Worm (Caenorhabditis elegans) whole organism, L1 larva: ENCODE data around the gene Y50D4A.6.

Experiments used
- C04F5.9 ChIP-seq: sonication (generic microtip); optimal IDR thresholded peaks from 2 replicates; lab custom pipeline; 2016; ENCODE audit warnings: missing genetic modification characterization, missing compliant biosample characterization
- C16A3.4 ChIP-seq: fragments of 150-350 bp; optimal IDR thresholded peaks from 2 replicates; lab custom pipeline; 2014; ENCODE audit warnings: missing biosample characterization, missing genetic modification characterization
- F16B12.6 ChIP-seq: fragments of 150-350 bp; optimal IDR thresholded peaks from 2 replicates; lab custom pipeline; 2014; ENCODE audit warnings: missing biosample characterization, missing genetic modification characterization
- Y116A8C.19 ChIP-seq: sonication (generic microtip); optimal IDR thresholded peaks from 2 replicates; lab custom pipeline; 2016; ENCODE audit warnings: missing compliant biosample characterization, missing genetic modification characterization, borderline replicate concordance
- ama-1 ChIP-seq: fragments of 150-350 bp; optimal IDR thresholded peaks from 2 replicates; lab custom pipeline; 2014
- efl-3 ChIP-seq: fragments of 200-800 bp; sonication (Bioruptor generic); optimal IDR thresholded peaks from 2 replicates; lab custom pipeline; 2018; ENCODE audit warnings: mild to moderate bottlenecking, missing genetic modification characterization, missing compliant biosample characterization
- egl-13 ChIP-seq: sonication (generic microtip); optimal IDR thresholded peaks from 2 replicates; lab custom pipeline; 2016; ENCODE audit warnings: missing genotype, missing genetic modification reagents, missing genetic modification characterization, missing compliant biosample characterization
- ets-5 ChIP-seq: fragments of 200-800 bp; sonication (Bioruptor generic); IDR thresholded peaks from 2 replicates; pipeline ENCODE4 v1.3.6; 2022; ENCODE audit warnings: missing genetic modification characterization, missing compliant biosample characterization
- fkh-10 ChIP-seq: sonication (generic microtip); optimal IDR thresholded peaks from 2 replicates; lab custom pipeline; 2017; ENCODE audit warnings: missing biosample characterization, missing genetic modification reagents, missing genetic modification characterization
- fkh-8 ChIP-seq: sonication (generic microtip); optimal IDR thresholded peaks from 2 replicates; lab custom pipeline; 2016; ENCODE audit warnings: mild to moderate bottlenecking, missing genetic modification characterization, missing compliant biosample characterization
- fos-1 ChIP-seq: fragments of 150-350 bp; optimal IDR thresholded peaks from 2 replicates; lab custom pipeline; 2014; ENCODE audit warnings: missing biosample characterization, missing genetic modification characterization
- hlh-17 ChIP-seq: fragments of 200-800 bp; sonication (Bioruptor generic); optimal IDR thresholded peaks from 2 replicates; lab custom pipeline; 2018; ENCODE audit warnings: missing genetic modification characterization, mild to moderate bottlenecking, missing compliant biosample characterization, moderate library complexity, borderline replicate concordance
- hpl-2 ChIP-seq: fragments of 150-350 bp; optimal IDR thresholded peaks from 2 replicates; lab custom pipeline; 2014; ENCODE audit warnings: missing biosample characterization, missing genetic modification reagents, missing genetic modification characterization
- isw-1 ChIP-seq: fragments of 200-800 bp; sonication (Bioruptor generic); IDR thresholded peaks from 2 replicates; pipeline ENCODE4 v1.3.6; 2022; ENCODE audit warnings: missing genetic modification characterization, missing compliant biosample characterization
- lin-13 ChIP-seq: fragments of 150-350 bp; optimal IDR thresholded peaks from 2 replicates; lab custom pipeline; 2014; ENCODE audit warnings: missing biosample characterization, missing genetic modification reagents, missing genetic modification characterization
- lin-15B ChIP-seq: fragments of 150-350 bp; sonication (generic microtip); optimal IDR thresholded peaks from 3 replicates; lab custom pipeline; 2014; ENCODE audit warnings: missing biosample characterization, missing genetic modification characterization
- lin-35 ChIP-seq, 2 experiments: fragments of 150-350 bp; optimal IDR thresholded peaks; 2 replicates each; lab custom pipeline; 2014; ENCODE audit warnings: missing biosample characterization in 2 of 2, missing genetic modification characterization in 2 of 2, missing genetic modification reagents in 2 of 2
- lsy-2 ChIP-seq, 2 experiments: fragments of 150-350 bp; optimal IDR thresholded peaks; 2 replicates each; lab custom pipeline; 2014; ENCODE audit warnings: missing biosample characterization in 2 of 2, missing genetic modification characterization in 2 of 2
- mdl-1 ChIP-seq, 2 experiments: fragments of 150-350 bp; optimal IDR thresholded peaks; 2 replicates each; lab custom pipeline; 2014 to 2017; ENCODE audit warnings: missing biosample characterization in 2 of 2, missing genetic modification characterization in 2 of 2, inconsistent platforms in 1 of 2
- mef-2 ChIP-seq: fragments of 150-350 bp; optimal IDR thresholded peaks from 2 replicates; lab custom pipeline; 2014; ENCODE audit warnings: missing biosample characterization, missing genetic modification characterization
- mep-1 ChIP-seq: fragments of 150-350 bp; optimal IDR thresholded peaks from 2 replicates; lab custom pipeline; 2014; ENCODE audit warnings: missing biosample characterization, missing genetic modification characterization
- nhr-11 ChIP-seq: fragments of 150-350 bp; optimal IDR thresholded peaks from 2 replicates; lab custom pipeline; 2014; ENCODE audit warnings: missing biosample characterization, missing genetic modification characterization
- nhr-12 ChIP-seq: sonication (generic microtip); optimal IDR thresholded peaks from 2 replicates; lab custom pipeline; 2017; ENCODE audit warnings: missing biosample characterization, missing genetic modification characterization
- nhr-28 ChIP-seq: fragments of 150-350 bp; optimal IDR thresholded peaks from 2 replicates; lab custom pipeline; 2014; ENCODE audit warnings: missing biosample characterization, missing genetic modification characterization
- nhr-47 ChIP-seq: sonication (generic microtip); optimal IDR thresholded peaks from 2 replicates; lab custom pipeline; 2016; ENCODE audit warnings: mild to moderate bottlenecking, missing genetic modification characterization, moderate library complexity, missing compliant biosample characterization
- nhr-71 ChIP-seq: sonication (generic microtip); optimal IDR thresholded peaks from 2 replicates; lab custom pipeline; 2016; ENCODE audit warnings: mild to moderate bottlenecking, missing genetic modification characterization, moderate library complexity, missing compliant biosample characterization
- nhr-76 ChIP-seq: sonication (generic microtip); optimal IDR thresholded peaks from 2 replicates; lab custom pipeline; 2017; ENCODE audit warnings: missing biosample characterization, missing genetic modification characterization
- nhr-77 ChIP-seq: fragments of 150-350 bp; optimal IDR thresholded peaks from 2 replicates; lab custom pipeline; 2014; ENCODE audit warnings: missing biosample characterization, missing genetic modification characterization
- nhr-85 ChIP-seq: sonication (generic microtip); peaks from one replicate; lab custom pipeline; 2016; ENCODE audit warnings: missing genetic modification characterization, inconsistent platforms, missing compliant biosample characterization
- nhr-90 ChIP-seq: sonication (generic microtip); optimal IDR thresholded peaks from 2 replicates; lab custom pipeline; 2016; ENCODE audit warnings: mild to moderate bottlenecking, missing genetic modification characterization, missing compliant biosample characterization; ENCODE audit not compliant: poor library complexity
- pag-3 ChIP-seq: sonication (generic microtip); optimal IDR thresholded peaks from 2 replicates; lab custom pipeline; 2017; ENCODE audit warnings: missing genetic modification characterization, mild to moderate bottlenecking, missing compliant biosample characterization, antibody characterized with exemption, borderline replicate concordance; ENCODE audit not compliant: insufficient read depth
- pax-3 ChIP-seq: fragments of 200-800 bp; sonication (Bioruptor generic); optimal IDR thresholded peaks from 2 replicates; lab custom pipeline; 2018; ENCODE audit warnings: mild to moderate bottlenecking, missing genetic modification characterization, moderate library complexity, missing compliant biosample characterization
- pqm-1 ChIP-seq: sonication (generic microtip); optimal IDR thresholded peaks from 3 replicates; lab custom pipeline; 2017; ENCODE audit warnings: missing biosample characterization, missing genetic modification characterization
- skn-1 ChIP-seq: fragments of 150-350 bp; optimal IDR thresholded peaks from 2 replicates; lab custom pipeline; 2014; ENCODE audit warnings: missing biosample characterization, missing genetic modification characterization
- snpc-4 ChIP-seq: fragments of 150-350 bp; optimal IDR thresholded peaks from 2 replicates; lab custom pipeline; 2014; ENCODE audit warnings: missing biosample characterization, missing genetic modification characterization
- snu-23 ChIP-seq: sonication (generic microtip); optimal IDR thresholded peaks from 2 replicates; lab custom pipeline; 2016; ENCODE audit warnings: missing genetic modification characterization, missing compliant biosample characterization
- tlp-1 ChIP-seq: fragments of 150-350 bp; optimal IDR thresholded peaks from 2 replicates; lab custom pipeline; 2014; ENCODE audit warnings: missing biosample characterization, missing genetic modification characterization
- unc-30 ChIP-seq: sonication (generic microtip); optimal IDR thresholded peaks from 2 replicates; lab custom pipeline; 2017; ENCODE audit warnings: missing biosample characterization, missing genetic modification characterization
- unc-86 ChIP-seq: sonication (generic microtip); optimal IDR thresholded peaks from 2 replicates; lab custom pipeline; 2016; ENCODE audit warnings: missing genetic modification characterization, missing compliant biosample characterization
- unc-98 ChIP-seq: fragments of 200-800 bp; sonication (Bioruptor generic); IDR thresholded peaks from 2 replicates; pipeline ENCODE4 v1.3.6; 2022; ENCODE audit warnings: missing genetic modification characterization, missing compliant biosample characterization
- xbp-1 ChIP-seq: sonication (generic microtip); optimal IDR thresholded peaks from 2 replicates; lab custom pipeline; 2016; ENCODE audit warnings: missing genetic modification characterization, missing compliant biosample characterization
- zag-1 ChIP-seq: fragments of 150-350 bp; optimal IDR thresholded peaks from 2 replicates; lab custom pipeline; 2014; ENCODE audit warnings: missing biosample characterization, missing genetic modification characterization
- ztf-4 ChIP-seq: fragments of 150-350 bp; optimal IDR thresholded peaks from 2 replicates; lab custom pipeline; 2014; ENCODE audit warnings: missing biosample characterization, missing genetic modification characterization

Gene Y50D4A.6

ce11 chrV:1151324-1151742, 47.7 kb downstream of the Y50D4A.6 start (continued):
- peak; percentile 80 to 84 for TF ChIP-seq lin-35 (GFP tag; optimal IDR thresholded peaks at IDR 0.05; lab: Kevin White, UChicago)
- peak; percentile 93 for TF ChIP-seq lsy-2 (tag; optimal IDR thresholded peaks at IDR 0.05; lab: Kevin White, UChicago)
- TF ChIP-seq xbp-1 (tag; lab: Kevin White, UChicago): peak; percentile 98
- peak; percentile 82 for TF ChIP-seq efl-3 (GFP tag; lab: Kevin White, UChicago)
- TF ChIP-seq isw-1: peak; percentile 97
- peak; percentile 59 for TF ChIP-seq nhr-76 (tag; lab: Kevin White, UChicago)
- TF ChIP-seq lin-15B (tag; lab: Kevin White, UChicago): peak; percentile 87
- peak; percentile 93 for TF ChIP-seq fos-1 (tag; lab: Kevin White, UChicago)
- TF ChIP-seq pag-3: peak; percentile 11
- peak; percentile 97 for TF ChIP-seq nhr-11 (tag; lab: Kevin White, UChicago)
- peak; percentile 99 for TF ChIP-seq nhr-90 (tag; lab: Kevin White, UChicago)
- TF ChIP-seq tlp-1 (tag; lab: Kevin White, UChicago): no peak
- no peak for TF ChIP-seq ama-1 (lab: Kevin White, UChicago)
- TF ChIP-seq unc-98: peak; percentile 93
- peak; percentile 100 for TF ChIP-seq nhr-47 (tag; lab: Kevin White, UChicago)
- TF ChIP-seq nhr-71: peak; percentile 100
- peak; percentile 97 for TF ChIP-seq nhr-85 (tag; lab: Kevin White, UChicago)
- peak; percentile 77 for TF ChIP-seq unc-30
- TF ChIP-seq mep-1 (tag; lab: Kevin White, UChicago): peak; percentile 97
- peak; percentile 100 for TF ChIP-seq fkh-8
- TF ChIP-seq F16B12.6 (tag; lab: Kevin White, UChicago): peak; percentile 56
- TF ChIP-seq mef-2 (tag; lab: Kevin White, UChicago): peak; percentile 90
- TF ChIP-seq skn-1 (tag; lab: Kevin White, UChicago): peak; percentile 88
- TF ChIP-seq egl-13 (tag; lab: Kevin White, UChicago): peak; percentile 100
- TF ChIP-seq nhr-28 (tag; lab: Kevin White, UChicago): no peak
- peak; percentile 10 to 94 for TF ChIP-seq mdl-1 (tag; optimal IDR thresholded peaks at IDR 0.05; lab: Kevin White, UChicago)
- TF ChIP-seq unc-86 (tag; lab: Kevin White, UChicago): peak; percentile 100
- peak; percentile 99 for TF ChIP-seq pax-3 (tag; lab: Kevin White, UChicago)
- peak; percentile 77 for TF ChIP-seq hlh-17
- TF ChIP-seq nhr-12 (tag; lab: Kevin White, UChicago): peak; percentile 55
- peak; percentile 97; the same call in 1 of the 2 replicates for TF ChIP-seq ets-5 (GFP tag; lab: Robert Waterston, UW)
- peak; percentile 90 for TF ChIP-seq C16A3.4 (tag; lab: Kevin White, UChicago)
- TF ChIP-seq fkh-10 (GFP tag; lab: Kevin White, UChicago): peak; percentile 99
- TF ChIP-seq ztf-4 (tag; lab: Kevin White, UChicago): peak; percentile 97
- TF ChIP-seq hpl-2: peak; percentile 79
- peak; percentile 74 for TF ChIP-seq Y116A8C.19 (tag; lab: Kevin White, UChicago)
- TF ChIP-seq pqm-1: peak; percentile 53
- TF ChIP-seq snpc-4 (tag; lab: Kevin White, UChicago): peak; percentile 88
- TF ChIP-seq lin-13 (GFP tag; lab: Kevin White, UChicago): peak; percentile 98
- TF ChIP-seq nhr-77 (tag; lab: Kevin White, UChicago): peak; percentile 97
- peak; percentile 93 for TF ChIP-seq zag-1 (tag; lab: Kevin White, UChicago)
- peak; percentile 77 for TF ChIP-seq C04F5.9
- TF ChIP-seq snu-23: peak; percentile 99
